Worm (Caenorhabditis elegans): ENCODE measurements around the gene T22B2.2.

The T22B2.2 gene

ce11 chrX:3914273-3914672 lies 5.9 kb upstream of the T22B2.2 start:
- TF ChIP-seq ztf-4 (tag; optimal IDR thresholded peaks at IDR 0.05) (no peak), fkh-10 (GFP tag; optimal IDR thresholded peaks at IDR 0.05) (no peak), mml-1 (tag; optimal IDR thresholded peaks at IDR 0.05) (no peak), ama-1 (optimal IDR thresholded peaks at IDR 0.05) (no peak)

ce11 chrX:3915748-3916147 lies 4.5 kb upstream of the T22B2.2 start, which contains the start of gene idpp-9:
idpp-9 (minus strand) TSS chrX:3915848.
- TF ChIP-seq mml-1 (tag; optimal IDR thresholded peaks at IDR 0.05): no peak
- no peak for TF ChIP-seq snpc-4 (tag; optimal IDR thresholded peaks at IDR 0.05)
- no peak for TF ChIP-seq lin-15B (tag; optimal IDR thresholded peaks at IDR 0.05)
- TF ChIP-seq nhr-76 (tag; optimal IDR thresholded peaks at IDR 0.05): no peak
- no peak for TF ChIP-seq eor-1 (tag; optimal IDR thresholded peaks at IDR 0.05)
- TF ChIP-seq nhr-25 (tag; optimal IDR thresholded peaks at IDR 0.05): no peak
- TF ChIP-seq ceh-28 (tag; optimal IDR thresholded peaks at IDR 0.05): no peak
- TF ChIP-seq ceh-9 (tag; optimal IDR thresholded peaks at IDR 0.05): no peak
- no peak for TF ChIP-seq ZK546.5 (tag; optimal IDR thresholded peaks at IDR 0.05)
- no peak for TF ChIP-seq egl-27 (tag; optimal IDR thresholded peaks at IDR 0.05)
- TF ChIP-seq elt-2 (tag; optimal IDR thresholded peaks at IDR 0.05): no peak
- TF ChIP-seq nhr-11 (tag; optimal IDR thresholded peaks at IDR 0.05): no peak
- TF ChIP-seq fkh-10 (GFP tag; optimal IDR thresholded peaks at IDR 0.05): no peak
- no peak for TF ChIP-seq unc-62 (GFP tag; optimal IDR thresholded peaks at IDR 0.05)
- TF ChIP-seq fkh-2 (tag; optimal IDR thresholded peaks at IDR 0.05): no peak
- TF ChIP-seq nhr-28 (tag; optimal IDR thresholded peaks at IDR 0.05): no peak
- TF ChIP-seq lin-39 (tag; optimal IDR thresholded peaks at IDR 0.05): no peak

- TF ChIP-seq ceh-9 (tag; optimal IDR thresholded peaks at IDR 0.05) (no peak), sea-2 (GFP tag; optimal IDR thresholded peaks at IDR 0.05) (no peak), pha-4 (tag; optimal IDR thresholded peaks at IDR 0.05) (no peak), elt-3 (tag; optimal IDR thresholded peaks at IDR 0.05) (no peak), nfya-1 (tag; optimal IDR thresholded peaks at IDR 0.05; ENCODE audit: insufficient read depth) (no peak), egl-27 (tag; optimal IDR thresholded peaks at IDR 0.05) (no peak), fos-1 (tag; optimal IDR thresholded peaks at IDR 0.05) (no peak), eor-1 (tag; optimal IDR thresholded peaks at IDR 0.05) (no peak), ztf-11 (tag; optimal IDR thresholded peaks at IDR 0.05) (no peak), ama-1 (optimal IDR thresholded peaks at IDR 0.05) (no peak), nhr-28 (tag; optimal IDR thresholded peaks at IDR 0.05) (no peak), unc-62 (GFP tag; optimal IDR thresholded peaks at IDR 0.05) (no peak), lin-15B (tag; optimal IDR thresholded peaks at IDR 0.05) (no peak), mdl-1 (tag; optimal IDR thresholded peaks at IDR 0.05) (no peak), fkh-2 (tag; optimal IDR thresholded peaks at IDR 0.05) (no peak), pqm-1 (tag; optimal IDR thresholded peaks at IDR 0.05) (no peak)
Measured at ce11 chrX:3917013-3917412, 3.2 kb upstream of the T22B2.2 start, which contains the start of gene T22B2.3. T22B2.3 (plus strand) TSS chrX:3917313.

- TF ChIP-seq ZK546.5 (tag; optimal IDR thresholded peaks at IDR 0.05) (no peak), hmg-11 (tag; optimal IDR thresholded peaks at IDR 0.05) (no peak)
Measured at ce11 chrX:3918182-3918581, 2.0 kb upstream of the T22B2.2 start.

ce11 chrX:3919689-3920088 lies 512 bp upstream of the T22B2.2 start:
- TF ChIP-seq nhr-25 (tag; optimal IDR thresholded peaks at IDR 0.05) (no peak), unc-62 (GFP tag; optimal IDR thresholded peaks at IDR 0.05) (no peak), ZK546.5 (tag; optimal IDR thresholded peaks at IDR 0.05) (no peak), ceh-9 (tag; optimal IDR thresholded peaks at IDR 0.05) (no peak), nhr-43 (tag; optimal IDR thresholded peaks at IDR 0.05; ENCODE audit: poor library complexity, severe bottlenecking) (no peak), elt-1 (tag; optimal IDR thresholded peaks at IDR 0.05) (no peak), elt-2 (tag; optimal IDR thresholded peaks at IDR 0.05) (no peak), pqm-1 (tag; optimal IDR thresholded peaks at IDR 0.05) (no peak), nhr-28 (tag; optimal IDR thresholded peaks at IDR 0.05) (no peak), nfya-1 (tag; optimal IDR thresholded peaks at IDR 0.05; ENCODE audit: insufficient read depth) (no peak), ztf-11 (tag; optimal IDR thresholded peaks at IDR 0.05) (no peak), snpc-4 (tag; optimal IDR thresholded peaks at IDR 0.05) (no peak), nhr-77 (tag; optimal IDR thresholded peaks at IDR 0.05) (no peak)

ce11 chrX:3920747-3921146 lies 546 bp downstream of the T22B2.2 start:
- no peak for TF ChIP-seq sea-2 (GFP tag; optimal IDR thresholded peaks at IDR 0.05)
